Fruit fly (Drosophila melanogaster) whole organism, pupa: Measurements from ENCODE around the gene CG15695.

ENCODE experiments used
- CG10348 ChIP-seq: fragments of 200-800 bp; sonication (Bioruptor generic); IDR thresholded peaks from 2 replicates; pipeline ENCODE4 v1.3.6; 2022; ENCODE audit warnings: missing biosample characterization, missing genetic modification characterization
- CG12605 ChIP-seq: fragments of 200-800 bp; sonication (Bioruptor generic); IDR thresholded peaks from 2 replicates; pipeline ENCODE4 v1.3.6; 2022; ENCODE audit warnings: missing biosample characterization, missing genetic modification characterization
- CG13204 ChIP-seq: fragments of 200-800 bp; sonication (Bioruptor generic); optimal IDR thresholded peaks from 2 replicates; lab custom pipeline; 2018; ENCODE audit warnings: missing biosample characterization, mild to moderate bottlenecking, missing genetic modification characterization, moderate library complexity
- CG14655 ChIP-seq: fragments of 200-800 bp; sonication (Bioruptor generic); optimal IDR thresholded peaks from 3 replicates; lab custom pipeline; 2017; ENCODE audit warnings: mild to moderate bottlenecking, missing biosample characterization, missing genetic modification reagents, missing genetic modification characterization
- CG15710 ChIP-seq: fragments of 200-800 bp; sonication (Bioruptor generic); optimal IDR thresholded peaks from 2 replicates; lab custom pipeline; 2018; ENCODE audit warnings: missing biosample characterization, mild to moderate bottlenecking, missing genetic modification characterization, moderate library complexity
- CG17806 ChIP-seq: fragments of 200-800 bp; sonication (Bioruptor generic); optimal IDR thresholded peaks from 2 replicates; lab custom pipeline; 2018; ENCODE audit warnings: missing biosample characterization, mild to moderate bottlenecking, missing genetic modification characterization, moderate library complexity
- CG32121 ChIP-seq: fragments of 200-800 bp; sonication (Bioruptor generic); IDR thresholded peaks from 2 replicates; pipeline ENCODE4 v1.3.6; 2022; ENCODE audit warnings: missing biosample characterization, missing genetic modification characterization
- CG34367 ChIP-seq: fragments of 200-800 bp; sonication (Bioruptor generic); optimal IDR thresholded peaks from 2 replicates; lab custom pipeline; 2018; ENCODE audit warnings: missing biosample characterization, mild to moderate bottlenecking, missing genetic modification characterization
- CG4496 ChIP-seq: fragments of 200-800 bp; sonication (Bioruptor generic); IDR thresholded peaks from 3 replicates; pipeline ENCODE4 v1.3.6; 2022; ENCODE audit warnings: missing biosample characterization, missing genetic modification characterization
- CG8159 ChIP-seq: fragments of 200-800 bp; sonication (Bioruptor generic); optimal IDR thresholded peaks from 3 replicates; lab custom pipeline; 2018; ENCODE audit warnings: missing biosample characterization, mild to moderate bottlenecking, missing genetic modification characterization, moderate library complexity
- CG8301 ChIP-seq: fragments of 200-800 bp; sonication (Bioruptor generic); optimal IDR thresholded peaks from 2 replicates; lab custom pipeline; 2018; ENCODE audit warnings: missing biosample characterization, mild to moderate bottlenecking, missing genetic modification characterization
- CG9948 ChIP-seq: fragments of 200-800 bp; sonication (Bioruptor generic); optimal IDR thresholded peaks from 2 replicates; lab custom pipeline; 2018; ENCODE audit warnings: missing biosample characterization, mild to moderate bottlenecking, missing genetic modification characterization, moderate library complexity
- D1 ChIP-seq: fragments of 200-800 bp; sonication (Bioruptor generic); optimal IDR thresholded peaks from 2 replicates; lab custom pipeline; 2018; ENCODE audit warnings: missing biosample characterization, mild to moderate bottlenecking, missing genetic modification characterization, moderate library complexity
- EcR ChIP-seq: fragments of 200-800 bp; sonication (Bioruptor generic); optimal IDR thresholded peaks from 3 replicates; lab custom pipeline; 2019; ENCODE audit warnings: missing biosample characterization, missing genetic modification characterization, mild to moderate bottlenecking, moderate library complexity, missing genetic modification reagents
- Ets98B ChIP-seq: fragments of 200-800 bp; sonication (Bioruptor generic); IDR thresholded peaks from 2 replicates; pipeline ENCODE4 v1.3.6; 2022; ENCODE audit warnings: missing biosample characterization, missing genetic modification characterization
- Pif1A ChIP-seq: fragments of 200-800 bp; sonication (Bioruptor generic); optimal IDR thresholded peaks from 3 replicates; lab custom pipeline; 2016; ENCODE audit warnings: missing biosample characterization, missing genetic modification characterization
- Pif1B ChIP-seq: fragments of 200-800 bp; sonication (Bioruptor generic); optimal IDR thresholded peaks from 3 replicates; lab custom pipeline; 2016; ENCODE audit warnings: missing biosample characterization, missing genetic modification characterization
- Snoo ChIP-seq: fragments of 200-800 bp; sonication (Bioruptor generic); optimal IDR thresholded peaks from 3 replicates; lab custom pipeline; 2017; ENCODE audit warnings: missing biosample characterization, mild to moderate bottlenecking, missing genetic modification characterization, inconsistent platforms
- fd96Ca ChIP-seq: fragments of 200-800 bp; sonication (Bioruptor generic); IDR thresholded peaks from 3 replicates; pipeline ENCODE4 v1.3.6; 2022; ENCODE audit warnings: missing biosample characterization, missing genetic modification characterization
- gl ChIP-seq: fragments of 200-800 bp; sonication (Bioruptor generic); optimal IDR thresholded peaks from 2 replicates; lab custom pipeline; 2018; ENCODE audit warnings: missing biosample characterization, mild to moderate bottlenecking, missing genetic modification characterization
- rn ChIP-seq: fragments of 200-800 bp; sonication (Bioruptor generic); IDR thresholded peaks from 2 replicates; pipeline ENCODE4 v1.3.6; 2022; ENCODE audit warnings: missing biosample characterization, missing genetic modification characterization

CG15695 gene

DNA sequence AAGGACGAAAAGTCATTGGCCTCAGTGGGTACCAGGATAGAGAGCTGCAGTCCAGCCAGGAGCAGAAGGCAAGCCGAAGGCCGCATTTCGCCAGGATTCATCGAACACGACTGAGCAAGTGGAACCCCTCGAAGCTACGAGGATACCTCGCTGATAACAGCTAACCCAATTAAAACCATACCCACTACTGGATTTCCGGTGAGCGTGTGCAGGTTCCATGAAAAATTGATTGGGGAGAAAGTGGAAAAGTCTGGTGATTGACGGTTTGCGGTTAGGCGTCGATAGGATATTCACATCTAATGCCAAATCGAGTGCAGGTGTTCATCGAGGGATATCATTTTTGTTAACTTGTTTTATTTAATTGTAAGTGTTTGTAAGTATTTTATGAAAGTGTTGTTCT lies 17.9 kb downstream of the CG15695 start, which contains the start of gene Ir93a:
TSS of gene Ir93a (minus strand) at position 101 of the 400 bp plus-strand sequence.
- no peak for TF ChIP-seq CG8301
- TF ChIP-seq CG34367 (tag; lab: Kevin White, UChicago): no peak
- no peak for TF ChIP-seq CG13204

DNA sequence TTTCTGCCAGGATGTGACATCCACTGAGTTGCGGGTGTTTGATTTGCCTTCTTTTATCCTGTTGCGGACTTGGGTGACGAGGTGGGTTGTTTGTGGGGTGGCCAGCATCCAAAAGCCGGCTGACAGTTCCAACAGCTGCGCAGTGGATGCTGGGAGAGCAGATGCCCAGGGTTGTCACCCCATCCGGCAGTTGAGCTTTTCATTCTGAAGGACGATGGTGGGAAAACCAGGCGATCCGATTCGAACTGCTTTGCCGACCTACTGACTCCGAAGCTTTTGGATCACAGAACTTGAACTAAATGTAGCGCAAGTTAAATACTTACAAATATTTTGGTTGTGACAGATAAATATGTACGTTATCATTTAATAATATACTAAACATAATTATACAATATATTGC lies 24.3 kb downstream of the CG15695 start, which contains the start of gene KaiR1D:
TSS of gene KaiR1D (minus strand) at position 28 of the 400 bp plus-strand sequence.
- TF ChIP-seq Pif1B (GFP tag; lab: Kevin White, UChicago) (no peak), CG8159 (tag; lab: Kevin White, UChicago) (no peak), Ets98B (GFP tag; lab: Robert Waterston, UW) (no peak), fd96Ca (no peak), Snoo (no peak), CG9948 (tag; lab: Kevin White, UChicago) (no peak), CG34367 (tag; lab: Kevin White, UChicago) (no peak), CG8301 (no peak)

DNA sequence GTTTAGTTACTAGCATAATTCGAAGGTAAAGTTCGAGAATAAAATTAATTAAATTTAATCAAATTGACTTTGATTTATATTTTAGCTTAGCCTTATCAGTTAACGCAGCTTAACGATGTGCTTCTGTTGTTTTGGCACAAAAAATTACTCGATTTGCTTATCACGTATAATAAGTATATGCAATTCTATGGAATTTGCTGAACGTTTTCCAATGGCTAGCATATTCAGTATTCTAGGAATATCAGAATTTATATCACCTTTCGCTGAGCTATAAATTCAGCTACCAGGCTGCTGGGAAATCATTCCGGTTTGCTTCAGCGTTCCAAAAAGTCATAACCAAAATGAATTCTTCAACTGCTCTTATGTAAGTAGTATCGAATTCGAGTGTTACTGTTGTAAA lies 28.8 kb downstream of the CG15695 start, which contains the start of gene TotA:
TSS of gene TotA (plus strand) at position 301 of the 400 bp plus-strand sequence.
- no peak for TF ChIP-seq CG4496 (GFP tag; lab: Robert Waterston, UW)
- TF ChIP-seq EcR (GFP tag; lab: Kevin White, UChicago): no peak
- TF ChIP-seq CG32121 (GFP tag; lab: Robert Waterston, UW): no peak
- no peak for TF ChIP-seq CG12605
- TF ChIP-seq CG34367 (tag; lab: Kevin White, UChicago): no peak
- no peak for TF ChIP-seq rn (GFP tag; lab: Robert Waterston, UW)
- TF ChIP-seq CG8159 (tag; lab: Kevin White, UChicago): no peak
- no peak for TF ChIP-seq CG13204
- TF ChIP-seq CG15710 (tag; lab: Kevin White, UChicago): no peak
- TF ChIP-seq fd96Ca: no peak
- TF ChIP-seq Pif1B (GFP tag; lab: Kevin White, UChicago): no peak
- no peak for TF ChIP-seq Ets98B (GFP tag; lab: Robert Waterston, UW)
- no peak for TF ChIP-seq Snoo
- TF ChIP-seq CG14655 (GFP tag; lab: Kevin White, UChicago): no peak
- TF ChIP-seq CG8301: no peak
- TF ChIP-seq gl: no peak
- TF ChIP-seq Pif1A (GFP tag; lab: Kevin White, UChicago): no peak
- no peak for TF ChIP-seq D1
- no peak for TF ChIP-seq CG17806 (tag; lab: Kevin White, UChicago)

DNA sequence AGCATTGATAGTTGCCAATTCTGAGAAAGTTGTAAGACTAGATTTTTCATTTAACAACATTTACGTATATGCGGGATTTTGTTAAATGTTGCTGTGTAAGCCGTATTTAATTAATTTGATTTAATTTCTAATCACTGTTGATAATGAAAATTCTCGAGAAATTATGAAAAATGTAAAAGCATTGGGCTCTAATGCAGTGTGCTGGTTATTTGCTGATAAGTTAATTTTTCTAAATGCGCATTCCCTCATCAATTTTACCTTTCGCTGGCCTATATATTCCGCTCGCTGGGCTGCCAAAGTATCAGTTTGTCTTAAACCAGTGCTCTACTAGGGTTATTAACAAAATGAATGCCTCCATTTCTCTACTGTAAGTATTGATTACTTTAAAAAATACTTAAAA lies 30.7 kb downstream of the CG15695 start, which contains the start of gene TotC:
TSS of gene TotC (plus strand) at position 301 of the 400 bp plus-strand sequence.
- TF ChIP-seq CG8159 (tag; lab: Kevin White, UChicago) (no peak), CG14655 (GFP tag; lab: Kevin White, UChicago) (no peak), CG10348 (GFP tag; lab: Robert Waterston, UW) (no peak), CG12605 (no peak), CG4496 (GFP tag; lab: Robert Waterston, UW) (no peak), CG15710 (tag; lab: Kevin White, UChicago) (no peak), CG8301 (no peak), CG32121 (GFP tag; lab: Robert Waterston, UW) (no peak), fd96Ca (no peak), CG9948 (tag; lab: Kevin White, UChicago) (no peak), gl (no peak), Pif1B (GFP tag; lab: Kevin White, UChicago) (no peak), CG13204 (no peak)

DNA sequence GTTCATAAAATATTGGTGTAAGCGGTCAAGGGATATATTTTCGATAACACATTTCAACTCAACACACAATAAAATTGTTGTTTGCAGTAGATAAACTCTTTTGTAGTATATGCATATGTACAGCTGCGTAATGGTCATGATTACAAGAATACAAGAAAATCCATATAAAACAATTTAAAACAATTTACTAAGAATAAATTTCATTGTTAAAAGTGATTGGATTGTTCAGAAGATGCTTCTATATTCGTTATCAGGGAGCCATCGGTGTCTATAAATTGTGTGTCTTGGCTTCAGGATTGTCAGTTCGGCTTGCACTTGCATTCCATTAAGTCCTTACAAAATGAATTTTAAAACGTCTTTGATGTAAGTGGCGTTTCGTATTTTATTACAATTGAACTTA lies 31.7 kb downstream of the CG15695 start, which contains the start of gene TotB:
TSS of gene TotB (plus strand) at position 301 of the 400 bp plus-strand sequence.
- TF ChIP-seq CG12605 (no peak), CG13204 (no peak), CG10348 (GFP tag; lab: Robert Waterston, UW) (no peak), Snoo (no peak), CG8159 (tag; lab: Kevin White, UChicago) (no peak), CG15710 (tag; lab: Kevin White, UChicago) (no peak), Pif1B (GFP tag; lab: Kevin White, UChicago) (no peak), D1 (no peak), CG32121 (GFP tag; lab: Robert Waterston, UW) (no peak), CG17806 (tag; lab: Kevin White, UChicago) (no peak)

DNA sequence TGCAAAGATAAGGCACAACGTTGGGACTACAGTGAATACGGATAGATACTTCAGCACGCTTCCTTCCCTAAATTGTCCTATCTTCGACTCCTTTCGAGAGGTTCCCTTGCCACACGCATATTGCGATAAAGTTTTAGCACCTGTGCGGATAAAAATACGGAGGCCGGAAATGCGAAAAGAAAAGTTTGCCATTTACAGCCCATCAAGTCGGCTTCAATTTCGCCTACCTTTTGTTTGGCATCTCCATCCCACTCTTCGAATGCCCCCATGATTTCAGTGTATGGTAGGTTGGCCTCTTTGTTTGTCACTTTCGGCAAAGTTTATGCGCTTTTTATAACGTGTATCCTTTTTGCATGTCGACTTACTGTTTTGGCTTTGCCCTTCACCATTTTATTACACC lies 34.7 kb downstream of the CG15695 start:
- TF ChIP-seq CG9948 (tag; lab: Kevin White, UChicago) (no peak), CG17806 (tag; lab: Kevin White, UChicago) (no peak), CG15710 (tag; lab: Kevin White, UChicago) (no peak), CG34367 (tag; lab: Kevin White, UChicago) (no peak), Ets98B (GFP tag; lab: Robert Waterston, UW) (no peak), Pif1B (GFP tag; lab: Kevin White, UChicago) (no peak), rn (GFP tag; lab: Robert Waterston, UW) (no peak), CG12605 (no peak), CG8159 (tag; lab: Kevin White, UChicago) (no peak), CG8301 (no peak), D1 (no peak), CG13204 (no peak), fd96Ca (no peak), EcR (GFP tag; lab: Kevin White, UChicago) (no peak), Snoo (no peak), CG32121 (GFP tag; lab: Robert Waterston, UW) (no peak), CG4496 (GFP tag; lab: Robert Waterston, UW) (no peak), gl (no peak)
